Worm (Caenorhabditis elegans) whole organism, L2 larva: ENCODE results near the gene irld-26.

Experiments used
- R02D3.7 ChIP-seq: fragments of 150-350 bp; optimal IDR thresholded peaks from 2 replicates; lab custom pipeline; 2014; ENCODE audit warnings: missing biosample characterization, missing genetic modification characterization
- alr-1 ChIP-seq: fragments of 150-350 bp; optimal IDR thresholded peaks from 2 replicates; lab custom pipeline; 2014; ENCODE audit warnings: missing biosample characterization, missing genetic modification characterization
- ama-1 ChIP-seq: fragments of 150-350 bp; optimal IDR thresholded peaks from 2 replicates; lab custom pipeline; 2018; ENCODE audit warnings: inconsistent platforms
- elt-1 ChIP-seq: fragments of 150-350 bp; optimal IDR thresholded peaks from 2 replicates; lab custom pipeline; 2014; ENCODE audit warnings: missing biosample characterization, missing genetic modification characterization
- elt-3 ChIP-seq: sonication (generic microtip); optimal IDR thresholded peaks from 2 replicates; lab custom pipeline; 2017; ENCODE audit warnings: missing biosample characterization, missing genetic modification characterization
- fos-1 ChIP-seq: fragments of 150-350 bp; optimal IDR thresholded peaks from 2 replicates; lab custom pipeline; 2014; ENCODE audit warnings: missing biosample characterization, missing genetic modification characterization
- lin-13 ChIP-seq: fragments of 150-350 bp; optimal IDR thresholded peaks from 2 replicates; lab custom pipeline; 2014; ENCODE audit warnings: missing biosample characterization, missing genetic modification reagents, missing genetic modification characterization
- lsy-2 ChIP-seq, 2 experiments: fragments of 150-350 bp in 1 of 2; sonication (generic microtip) in 1 of 2; optimal IDR thresholded peaks; 2 replicates each; lab custom pipeline; 2014 to 2017; ENCODE audit warnings: missing biosample characterization in 2 of 2, missing genetic modification characterization in 2 of 2
- nhr-21 ChIP-seq: fragments of 150-350 bp; optimal IDR thresholded peaks from 2 replicates; lab custom pipeline; 2014; ENCODE audit warnings: missing biosample characterization, missing genetic modification characterization
- skn-1 ChIP-seq: sonication (generic microtip); optimal IDR thresholded peaks from 2 replicates; lab custom pipeline; 2017; ENCODE audit warnings: missing biosample characterization, missing genetic modification characterization
- unc-39 ChIP-seq: fragments of 150-350 bp; optimal IDR thresholded peaks from 2 replicates; lab custom pipeline; 2014; ENCODE audit warnings: missing biosample characterization, missing genetic modification characterization
- unc-62 ChIP-seq: fragments of 150-350 bp; optimal IDR thresholded peaks from 2 replicates; lab custom pipeline; 2014; ENCODE audit warnings: missing biosample characterization, missing genetic modification reagents, missing genetic modification characterization
- ztf-11 ChIP-seq: sonication (generic microtip); optimal IDR thresholded peaks from 2 replicates; lab custom pipeline; 2017; ENCODE audit warnings: missing biosample characterization, missing genetic modification characterization
- ztf-4 ChIP-seq: fragments of 150-350 bp; optimal IDR thresholded peaks from 2 replicates; lab custom pipeline; 2014; ENCODE audit warnings: missing biosample characterization, missing genetic modification characterization

ce11 chrV:16211713-16212112 lies 6.7 kb downstream of the irld-26 start:
- TF ChIP-seq R02D3.7 (tag; lab: Kevin White, UChicago), result no peak
- no peak for TF ChIP-seq ztf-4 (tag; lab: Kevin White, UChicago)
- no peak for TF ChIP-seq skn-1
- no peak for TF ChIP-seq ama-1
- TF ChIP-seq unc-62 (GFP tag; lab: Kevin White, UChicago), result no peak
- no peak for TF ChIP-seq ztf-11 (tag; lab: Kevin White, UChicago)
- TF ChIP-seq elt-1 (tag; lab: Kevin White, UChicago), result no peak
- no peak for TF ChIP-seq lin-13 (GFP tag; lab: Kevin White, UChicago)
- TF ChIP-seq lsy-2 (tag; optimal IDR thresholded peaks at IDR 0.05; lab: Kevin White, UChicago), result no peak
- TF ChIP-seq unc-39 (tag; lab: Kevin White, UChicago), result no peak
- no peak for TF ChIP-seq elt-3 (tag; lab: Kevin White, UChicago)
- TF ChIP-seq alr-1 (tag; lab: Kevin White, UChicago), result no peak
- TF ChIP-seq fos-1 (tag; lab: Kevin White, UChicago), result no peak
- peak; percentile 61 for TF ChIP-seq nhr-21 (tag; lab: Kevin White, UChicago)
